Worm (Caenorhabditis elegans): ENCODE measurements around the gene pes-1.

Gene pes-1

DNA sequence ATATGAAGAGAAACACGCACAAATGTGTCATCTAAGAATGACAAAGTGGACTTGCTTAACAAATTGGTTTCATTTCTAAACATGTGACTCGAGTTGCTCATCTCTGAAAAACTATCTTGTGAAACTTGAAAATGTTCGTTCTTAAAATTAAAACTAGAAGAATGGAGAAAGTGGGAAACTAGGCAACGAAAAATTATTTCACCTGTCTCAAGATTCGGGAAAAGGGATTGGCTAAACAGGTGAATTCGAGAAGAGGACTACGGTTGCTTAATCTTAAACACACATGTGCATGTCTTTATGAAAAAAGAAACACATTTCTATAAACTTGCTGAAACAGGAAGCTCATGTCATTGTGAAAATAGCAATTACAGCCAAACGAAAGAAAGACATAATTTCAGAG lies 21.5 kb upstream of the pes-1 start, which contains the start of gene srz-24:
srz-24 (minus strand) TSS at position 101 of the 400 bp plus-strand sequence.
- TF ChIP-seq efl-1 (optimal IDR thresholded peaks at IDR 0.05), result no peak
- TF ChIP-seq efl-1 (GFP tag; optimal IDR thresholded peaks at IDR 0.05 in 1 of 2), result peak in 1 of 2 experiments; percentile 57
- TF ChIP-seq hlh-4 (tag; optimal IDR thresholded peaks at IDR 0.05), result peak; percentile 9
- TF ChIP-seq nhr-47 (tag; optimal IDR thresholded peaks at IDR 0.05), result no peak

DNA sequence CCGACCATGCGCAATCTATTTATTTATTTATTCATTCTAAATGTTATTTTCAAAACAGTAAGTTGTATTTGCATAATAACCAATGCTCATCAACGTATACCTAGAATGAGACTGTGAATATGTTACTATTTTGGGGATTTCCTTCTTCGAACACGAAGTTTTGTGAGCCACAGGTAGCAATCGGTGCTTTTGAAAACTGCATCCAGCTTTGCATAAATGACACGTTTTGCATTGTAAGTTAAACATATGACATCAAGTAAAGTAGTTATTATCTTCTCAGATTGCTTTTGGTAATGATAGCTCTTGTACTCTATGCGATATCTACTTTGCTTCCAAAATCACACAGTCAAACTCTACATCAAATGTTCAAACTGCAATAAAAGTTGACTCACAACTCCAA lies 20.1 kb upstream of the pes-1 start, which contains the start of gene E03H12.4:
E03H12.4 (plus strand) TSS at position 120 of the 400 bp plus-strand sequence.
- TF ChIP-seq ceh-88 (GFP tag; IDR thresholded peaks at IDR 0.05), result no peak
- no peak for TF ChIP-seq efl-1 (optimal IDR thresholded peaks at IDR 0.05)
- peak in 1 of 2 experiments; percentile 79 for TF ChIP-seq efl-1 (GFP tag; optimal IDR thresholded peaks at IDR 0.05 in 1 of 2)

DNA sequence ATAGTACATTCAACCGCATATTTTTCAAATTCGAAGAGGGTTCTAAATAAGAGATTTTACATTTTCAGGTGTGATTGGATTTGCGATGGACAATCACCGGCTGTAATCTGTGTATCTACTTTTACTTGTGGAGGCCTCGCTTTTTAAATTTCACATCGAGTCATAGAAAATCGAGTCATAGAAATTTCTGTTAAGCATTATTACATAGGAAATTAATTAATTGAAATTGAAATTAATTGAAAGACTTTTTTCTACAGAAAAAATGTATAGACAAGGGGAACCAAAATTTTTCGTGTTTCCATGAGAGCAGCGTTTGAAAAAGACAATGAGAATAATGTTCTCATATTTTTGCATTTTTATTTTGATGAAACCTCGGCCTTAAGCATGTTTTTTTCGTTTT lies 18.8 kb upstream of the pes-1 start, which contains the start of gene clec-176:
clec-176 (plus strand) TSS at position 301 of the 400 bp plus-strand sequence.
- TF ChIP-seq tbx-2 (tag; optimal IDR thresholded peaks at IDR 0.05) (no peak), snpc-4 (tag; optimal IDR thresholded peaks at IDR 0.05) (no peak), ztf-4 (tag; optimal IDR thresholded peaks at IDR 0.05) (no peak), pqm-1 (tag; optimal IDR thresholded peaks at IDR 0.05) (no peak), pax-3 (tag; optimal IDR thresholded peaks at IDR 0.05) (no peak), unc-30 (tag; optimal IDR thresholded peaks at IDR 0.05) (no peak), lin-15B (tag; optimal IDR thresholded peaks at IDR 0.05) (no peak), nhr-85 (tag) (no peak), lin-39 (tag; optimal IDR thresholded peaks at IDR 0.05) (no peak)

- TF ChIP-seq aly-2 (tag; optimal IDR thresholded peaks at IDR 0.05) (no peak), unc-130 (tag; optimal IDR thresholded peaks at IDR 0.05) (no peak), mdl-1 (tag; optimal IDR thresholded peaks at IDR 0.05) (no peak), nhr-20 (tag; optimal IDR thresholded peaks at IDR 0.05) (no peak), lin-13 (GFP tag; optimal IDR thresholded peaks at IDR 0.05) (no peak), rnt-1 (tag; optimal IDR thresholded peaks at IDR 0.05) (no peak), ces-1 (GFP tag; optimal IDR thresholded peaks at IDR 0.05) (no peak), unc-62 (GFP tag; optimal IDR thresholded peaks at IDR 0.05) (no peak), egl-13 (tag; optimal IDR thresholded peaks at IDR 0.05) (no peak)
These were observed 16.3 kb upstream of the pes-1 start, which contains the start of gene clec-177 for ce11 chrIV:4986246-4986645. TSS of gene clec-177 (plus strand) at chrIV:4986546.

DNA sequence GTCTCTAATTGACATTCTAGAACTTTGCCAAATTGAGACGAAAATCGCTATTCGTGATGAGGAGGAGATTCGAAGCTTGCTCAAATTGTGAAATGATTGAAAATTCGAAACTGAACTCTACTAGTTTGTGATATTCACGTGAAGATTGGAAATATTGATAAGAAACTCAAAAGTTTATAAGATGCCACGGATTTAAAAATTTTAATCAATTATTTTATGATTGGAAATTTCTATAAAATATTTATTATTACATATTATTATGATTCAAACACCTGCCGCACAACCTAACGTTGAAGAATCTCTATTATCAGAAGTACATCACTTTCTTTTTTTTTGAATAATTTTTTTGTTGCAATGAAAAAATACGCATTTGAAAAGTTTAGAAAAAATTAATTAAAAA lies 14.0 kb upstream of the pes-1 start, which contains the start of gene E03H12.7:
E03H12.7 (minus strand) TSS at position 101 of the 400 bp plus-strand sequence.
- TF ChIP-seq efl-1 (optimal IDR thresholded peaks at IDR 0.05) (no peak), efl-1 (GFP tag; optimal IDR thresholded peaks at IDR 0.05 in 1 of 2) (no peak), snu-23 (GFP tag; optimal IDR thresholded peaks at IDR 0.05) (no peak), grh-1 (GFP tag; IDR thresholded peaks at IDR 0.05) (no peak), irx-1 (tag; optimal IDR thresholded peaks at IDR 0.05) (no peak), elt-2 (tag; optimal IDR thresholded peaks at IDR 0.05) (no peak), hpl-2 (GFP tag; optimal IDR thresholded peaks at IDR 0.05) (no peak), fkh-10 (GFP tag; optimal IDR thresholded peaks at IDR 0.05) (no peak), nhr-237 (tag; optimal IDR thresholded peaks at IDR 0.05) (no peak), nhr-90 (tag; optimal IDR thresholded peaks at IDR 0.05; ENCODE audit: poor library complexity) (no peak), zip-4 (GFP tag; optimal IDR thresholded peaks at IDR 0.05) (no peak), C16A3.4 (tag; optimal IDR thresholded peaks at IDR 0.05) (no peak), vab-15 (tag; optimal IDR thresholded peaks at IDR 0.05) (no peak), swsn-7 (tag; optimal IDR thresholded peaks at IDR 0.05) (no peak), lir-3 (tag; optimal IDR thresholded peaks at IDR 0.05; ENCODE audit: poor library complexity) (no peak), jun-1 (tag; optimal IDR thresholded peaks at IDR 0.05) (no peak)
